Worm (Caenorhabditis elegans): ENCODE measurements around the gene F14H3.3.

Gene F14H3.3

DNA sequence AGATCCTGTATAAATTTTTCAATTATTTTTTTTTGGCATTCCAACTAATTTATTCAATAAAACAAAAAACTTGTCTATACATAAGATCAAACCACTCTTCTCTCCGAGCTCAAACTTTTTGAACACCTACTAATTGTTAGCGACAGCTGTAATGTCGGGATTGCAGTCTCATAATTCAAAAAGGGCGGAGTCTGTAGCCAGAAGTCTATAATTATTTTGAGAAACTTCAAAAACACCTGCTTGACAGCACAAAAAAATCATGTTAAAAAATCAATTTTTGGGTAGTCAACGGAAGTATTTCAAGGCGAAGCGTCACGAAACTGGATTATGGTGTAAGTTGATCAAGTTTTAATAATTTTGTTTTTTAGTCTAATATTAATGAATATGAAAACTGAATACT is 33.2 kb downstream of the F14H3.3 start, which contains the start of gene srx-44:
Gene srx-44 (plus strand): TSS at position 301 of the 400 bp plus-strand sequence.
- TF ChIP-seq ztf-11 (tag; optimal IDR thresholded peaks at IDR 0.05) (no peak), nhr-11 (tag; optimal IDR thresholded peaks at IDR 0.05) (no peak), ztf-1 (GFP tag; conservative IDR thresholded peaks at IDR 0.05) (no peak)

DNA sequence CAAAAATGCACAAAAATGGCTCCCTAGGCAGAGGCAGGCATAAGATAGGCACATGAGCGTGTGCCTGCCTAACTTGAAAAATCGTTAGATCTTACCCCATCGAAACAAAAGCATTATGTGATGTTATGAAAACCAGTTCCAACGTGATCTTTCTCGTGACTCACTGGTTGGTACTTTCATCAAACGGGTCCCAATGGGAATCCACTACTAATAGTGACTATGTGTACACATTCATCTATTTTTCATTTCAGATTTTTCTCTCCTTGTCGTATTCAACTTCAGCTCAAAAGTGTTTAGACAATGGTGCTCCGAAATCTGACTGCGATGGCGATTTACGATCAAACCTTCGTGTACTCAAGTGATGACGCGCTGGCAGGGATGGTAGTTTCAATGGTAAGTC is 35.6 kb downstream of the F14H3.3 start, which contains the start of gene srx-43:
Gene srx-43 (plus strand): TSS at position 301 of the 400 bp plus-strand sequence.
- no peak for TF ChIP-seq peb-1 (tag; optimal IDR thresholded peaks at IDR 0.05)
- TF ChIP-seq nhr-77 (tag; optimal IDR thresholded peaks at IDR 0.05) = no peak
- no peak for TF ChIP-seq lsy-2 (tag; optimal IDR thresholded peaks at IDR 0.05)
- no peak for TF ChIP-seq elt-3 (tag; optimal IDR thresholded peaks at IDR 0.05)

DNA sequence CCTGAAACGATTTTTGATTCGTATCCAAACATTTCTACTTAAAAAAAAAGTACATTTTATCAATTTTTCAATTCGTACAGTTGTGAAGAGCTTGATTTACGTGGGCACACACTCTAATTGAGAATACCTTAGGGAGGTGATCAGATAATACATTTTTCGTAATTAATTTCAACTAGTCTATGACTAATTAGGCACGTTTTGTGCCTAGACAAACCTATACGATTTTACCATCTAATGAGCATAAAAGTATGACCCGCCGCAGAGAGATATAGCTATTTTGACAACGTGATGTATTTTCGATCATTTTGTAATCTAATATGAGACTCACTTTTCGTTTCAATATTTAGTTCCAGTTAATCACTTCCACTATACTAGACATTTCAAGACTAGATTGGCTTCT is 36.3 kb downstream of the F14H3.3 start:
- TF ChIP-seq nhr-25 (tag; optimal IDR thresholded peaks at IDR 0.05) = no peak

DNA sequence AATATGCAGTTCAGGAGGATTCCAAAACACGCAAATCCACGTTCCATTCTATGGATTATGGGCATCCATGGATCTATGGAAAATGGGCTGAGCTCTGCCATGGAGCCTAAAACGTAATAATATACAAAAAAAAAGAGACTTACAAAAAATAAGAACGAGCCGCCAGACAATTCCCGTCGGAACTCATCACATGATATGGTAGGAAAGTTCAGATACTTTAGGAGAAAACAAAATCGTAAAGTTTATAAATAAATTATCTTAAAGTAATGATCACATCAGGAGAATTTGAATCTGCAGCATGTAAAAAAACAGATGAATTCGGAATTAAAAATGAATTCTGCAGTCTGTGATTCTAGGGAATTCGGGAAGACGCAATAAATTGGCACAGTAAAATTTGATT is 37.6 kb downstream of the F14H3.3 start, which contains the start of gene str-232:
Gene str-232 (minus strand): TSS at position 101 of the 400 bp plus-strand sequence.
- no peak for TF ChIP-seq nhr-77 (tag; optimal IDR thresholded peaks at IDR 0.05)
- no peak for TF ChIP-seq sma-9 (GFP tag; optimal IDR thresholded peaks at IDR 0.05)
- no peak for TF ChIP-seq sma-9 (tag; optimal IDR thresholded peaks at IDR 0.05)
- no peak for TF ChIP-seq nhr-23 (tag; optimal IDR thresholded peaks at IDR 0.05)
- TF ChIP-seq dmd-4 (tag; optimal IDR thresholded peaks at IDR 0.05) = no peak
- TF ChIP-seq zag-1 (tag; optimal IDR thresholded peaks at IDR 0.05) = no peak
- no peak for TF ChIP-seq egl-27 (tag; optimal IDR thresholded peaks at IDR 0.05)
- TF ChIP-seq ztf-11 (tag; optimal IDR thresholded peaks at IDR 0.05) = no peak
- no peak for TF ChIP-seq snpc-4 (tag; optimal IDR thresholded peaks at IDR 0.05)
- no peak for TF ChIP-seq Y55F3AM.14 (GFP tag; optimal IDR thresholded peaks at IDR 0.05)
- no peak for TF ChIP-seq sem-4 (tag; optimal IDR thresholded peaks at IDR 0.05)
- no peak for TF ChIP-seq unc-39 (tag; optimal IDR thresholded peaks at IDR 0.05)

DNA sequence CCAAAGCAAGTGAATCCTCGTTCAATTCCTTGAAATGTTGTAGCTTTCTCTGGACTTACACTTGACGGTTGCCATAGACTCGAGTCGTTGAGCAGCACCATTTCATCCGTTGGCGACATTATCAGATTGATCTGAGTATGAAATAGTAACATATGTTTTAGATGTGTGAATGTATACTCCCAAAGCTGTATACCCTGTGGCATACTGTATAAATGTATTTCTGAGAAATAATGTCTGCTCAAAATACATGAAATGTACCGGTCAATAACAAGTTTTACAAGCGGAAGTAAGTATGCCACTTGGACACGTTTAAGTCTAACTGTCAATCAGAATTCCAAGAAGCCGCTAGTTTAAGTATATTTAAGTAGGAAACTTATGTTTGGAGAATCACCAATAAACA is 43.7 kb downstream of the F14H3.3 start, which contains the start of gene str-233:
Gene str-233 (minus strand): TSS at position 101 of the 400 bp plus-strand sequence.
- TF ChIP-seq unc-55 (GFP tag; optimal IDR thresholded peaks at IDR 0.05) = no peak
- no peak for TF ChIP-seq fos-1 (tag; optimal IDR thresholded peaks at IDR 0.05)
- TF ChIP-seq unc-62 (GFP tag; optimal IDR thresholded peaks at IDR 0.05) = no peak

DNA sequence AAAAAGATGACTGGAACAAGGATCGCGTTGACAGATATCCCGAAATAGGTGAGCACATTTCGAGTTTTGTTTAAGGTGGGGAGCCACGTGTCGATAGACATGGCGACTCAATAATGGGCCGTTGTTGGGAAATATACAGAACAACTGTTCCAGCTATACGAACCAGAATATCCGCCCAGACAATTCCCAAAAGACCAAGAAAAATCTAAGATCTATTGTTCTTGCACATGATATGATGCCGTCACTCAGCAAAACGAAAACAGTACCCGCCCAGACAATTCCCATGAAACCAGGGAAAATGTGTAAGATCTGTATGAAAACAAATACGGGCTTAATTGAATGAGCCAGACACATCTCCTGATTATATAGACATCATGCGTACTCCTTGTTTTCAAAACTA is 45.8 kb downstream of the F14H3.3 start, which contains the start of gene str-231:
Gene str-231 (minus strand): TSS at position 101 of the 400 bp plus-strand sequence.
- TF ChIP-seq nhr-11 (tag; optimal IDR thresholded peaks at IDR 0.05) = no peak
- TF ChIP-seq ceh-82 (tag; optimal IDR thresholded peaks at IDR 0.05) = no peak
- TF ChIP-seq elt-1 (tag; optimal IDR thresholded peaks at IDR 0.05) = no peak
- TF ChIP-seq nhr-237 (tag; optimal IDR thresholded peaks at IDR 0.05) = no peak
- no peak for TF ChIP-seq zag-1 (tag; optimal IDR thresholded peaks at IDR 0.05)
- TF ChIP-seq peb-1 (tag; optimal IDR thresholded peaks at IDR 0.05) = no peak
- no peak for TF ChIP-seq ZK546.5 (tag; optimal IDR thresholded peaks at IDR 0.05)
- no peak for TF ChIP-seq snpc-4 (tag; optimal IDR thresholded peaks at IDR 0.05)
- TF ChIP-seq ama-1 (optimal IDR thresholded peaks at IDR 0.05) = no peak
- TF ChIP-seq gmeb-1 (tag; optimal IDR thresholded peaks at IDR 0.05) = no peak
- no peak for TF ChIP-seq blmp-1 (tag; optimal IDR thresholded peaks at IDR 0.05; ENCODE audit: insufficient read depth)
- no peak for TF ChIP-seq alr-1 (tag; optimal IDR thresholded peaks at IDR 0.05)
- no peak for TF ChIP-seq sem-4 (tag; optimal IDR thresholded peaks at IDR 0.05)
- no peak for TF ChIP-seq sma-9 (GFP tag; optimal IDR thresholded peaks at IDR 0.05)
- TF ChIP-seq sma-9 (tag; optimal IDR thresholded peaks at IDR 0.05) = no peak
- no peak for TF ChIP-seq lsy-2 (tag; optimal IDR thresholded peaks at IDR 0.05)
- no peak for TF ChIP-seq nhr-77 (tag; optimal IDR thresholded peaks at IDR 0.05)
- no peak for TF ChIP-seq ztf-11 (tag; optimal IDR thresholded peaks at IDR 0.05)
- no peak for TF ChIP-seq ztf-4 (tag; optimal IDR thresholded peaks at IDR 0.05)

DNA sequence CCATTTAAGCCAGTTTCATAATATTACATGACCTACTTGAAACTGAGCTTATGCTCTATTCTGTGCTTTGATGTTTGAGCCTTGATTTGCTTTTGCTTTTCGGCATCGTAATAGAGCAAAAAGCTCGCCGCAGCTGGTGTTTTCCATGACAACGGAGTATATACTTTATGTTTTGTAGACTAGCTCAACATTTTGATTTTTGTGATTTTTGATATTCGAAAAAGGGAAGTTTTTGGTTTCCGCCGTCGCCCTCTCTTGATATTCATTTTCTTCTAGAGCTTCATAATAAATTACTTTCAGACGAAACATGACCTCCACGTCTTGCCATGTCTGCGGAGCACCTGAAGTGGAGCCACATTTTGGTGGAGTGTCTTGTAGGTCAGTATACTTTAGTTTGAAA is 51.0 kb downstream of the F14H3.3 start, which contains the start of gene nhr-63:
Gene nhr-63 (plus strand): TSS at position 301 of the 400 bp plus-strand sequence.
- TF ChIP-seq unc-55 (GFP tag; optimal IDR thresholded peaks at IDR 0.05) (no peak), lin-13 (GFP tag; optimal IDR thresholded peaks at IDR 0.05) (no peak), unc-62 (GFP tag; optimal IDR thresholded peaks at IDR 0.05) (no peak), sma-3 (GFP tag; optimal IDR thresholded peaks at IDR 0.05) (no peak), gmeb-1 (tag; optimal IDR thresholded peaks at IDR 0.05) (no peak)
